Worm (Caenorhabditis elegans): ENCODE results near the gene ZK370.4.

DNA sequence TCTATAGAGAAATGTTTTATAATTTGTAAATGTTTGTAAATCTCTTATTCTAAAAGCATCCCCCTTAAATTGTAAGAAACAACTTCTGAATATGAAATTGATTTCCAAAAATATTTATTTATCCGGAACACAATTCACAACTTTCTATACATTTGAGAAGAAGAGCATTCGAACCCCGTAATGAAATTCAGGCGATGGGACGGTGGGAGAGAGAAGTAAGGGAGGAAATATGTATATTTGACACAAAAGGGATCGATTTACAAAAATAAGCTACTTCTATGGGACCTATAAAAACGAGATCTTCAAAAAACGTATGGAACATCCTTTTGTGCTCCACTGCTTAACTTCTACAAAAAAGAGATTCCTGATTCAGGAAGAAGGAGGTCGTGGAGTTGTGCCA is 6.0 kb downstream of the ZK370.4 start:
- TF ChIP-seq hmg-1.2 (GFP tag; IDR thresholded peaks at IDR 0.05) (no peak), dpl-1 (GFP tag; optimal IDR thresholded peaks at IDR 0.05) (no peak), egrh-3 (GFP tag; IDR thresholded peaks at IDR 0.05) (no peak)

Measured in whole organism, young adult.